Worm (Caenorhabditis elegans) whole organism, late embryonic: Measurements from ENCODE around the gene marb-1.

Experiments
- ama-1 ChIP-seq: fragments of 150-350 bp; optimal IDR thresholded peaks from 2 replicates; lab custom pipeline; 2014
- pqm-1 ChIP-seq: sonication (generic microtip); optimal IDR thresholded peaks from 2 replicates; lab custom pipeline; 2016; ENCODE audit warnings: missing genetic modification characterization, missing compliant biosample characterization
- ttx-3 ChIP-seq: sonication (generic microtip); optimal IDR thresholded peaks from 2 replicates; lab custom pipeline; 2016; ENCODE audit warnings: missing genetic modification reagents, missing genetic modification characterization, missing compliant biosample characterization

DNA sequence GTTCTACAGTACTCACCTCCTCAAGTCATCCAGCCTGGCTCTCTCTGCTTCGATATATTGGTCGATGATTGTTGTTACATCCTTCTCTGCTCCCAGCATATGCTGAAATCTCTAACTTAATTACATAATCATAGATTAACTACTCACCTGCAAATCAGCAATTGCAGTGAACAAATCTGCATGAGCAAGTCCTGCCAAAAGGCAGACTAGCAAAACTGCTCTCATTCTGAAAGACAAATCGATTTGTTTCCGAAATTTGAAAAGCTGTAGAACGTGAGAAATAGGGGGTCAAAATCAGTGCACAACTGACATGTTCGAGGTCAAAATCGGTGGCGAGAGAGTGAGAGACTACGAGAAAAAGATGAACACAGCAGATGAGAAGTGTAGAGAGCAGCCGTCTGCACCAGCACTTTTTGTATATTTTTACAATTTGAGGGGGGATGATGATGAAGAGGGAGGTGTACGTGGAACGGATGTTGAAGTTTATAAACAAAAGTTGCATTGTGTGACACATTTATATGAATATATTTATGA is 7.0 kb upstream of the marb-1 start, which contains the start of gene phy-2:
- no peak for TF ChIP-seq ama-1 (lab: Kevin White, UChicago)
- TF ChIP-seq pqm-1 (tag; lab: Kevin White, UChicago), result no peak
- TF ChIP-seq ttx-3 (tag; lab: Kevin White, UChicago), result no peak
